Fruit fly (Drosophila melanogaster) Kc167 (cell line): Measurements from ENCODE around the gene CG43175.

ENCODE experiments used
- Myc ChIP-seq: fragments of >200 bp; optimal IDR thresholded peaks from 2 replicates; lab custom pipeline; 2017; ENCODE audit warnings: missing external identifiers
- psq ChIP-seq: fragments of >200 bp; optimal IDR thresholded peaks from 2 replicates; lab custom pipeline; 2017; ENCODE audit warnings: missing external identifiers
- ttk ChIP-seq: sonication (Bioruptor generic); optimal IDR thresholded peaks from 2 replicates; lab custom pipeline; 2017; ENCODE audit warnings: missing external identifiers

dm6 chr3R:17609059-17609458 is 21.5 kb upstream of the CG43175 start, which contains the start of gene CG14329:
- TF ChIP-seq psq (lab: Kevin White, UChicago) (no peak), Myc (lab: Kevin White, UChicago) (no peak), ttk (lab: Kevin White, UChicago) (no peak)
